Worm (Caenorhabditis elegans) whole organism, L1 larva: ENCODE measurements around the gene rpn-5.

Experiments
- Y116A8C.19 ChIP-seq: sonication (generic microtip); optimal IDR thresholded peaks from 2 replicates; lab custom pipeline; 2016; ENCODE audit warnings: missing compliant biosample characterization, missing genetic modification characterization, borderline replicate concordance
- dpl-1 ChIP-seq, 3 experiments: fragments of 150-350 bp in 2 of 3; sonication (generic microtip) in 1 of 3; optimal IDR thresholded peaks; 2 replicates each; lab custom pipeline; 2014 to 2017; ENCODE audit warnings: missing biosample characterization in 3 of 3, missing genetic modification characterization in 3 of 3, missing genetic modification reagents in 3 of 3
- egl-27 ChIP-seq, 2 experiments: fragments of 150-350 bp in 1 of 2; sonication (generic microtip); optimal IDR thresholded peaks; 3 replicates each; lab custom pipeline; 2017 to 2018; ENCODE audit warnings: missing biosample characterization in 2 of 2, missing genetic modification characterization in 2 of 2, missing genetic modification reagents in 2 of 2
- lin-13 ChIP-seq: fragments of 150-350 bp; optimal IDR thresholded peaks from 2 replicates; lab custom pipeline; 2014; ENCODE audit warnings: missing biosample characterization, missing genetic modification reagents, missing genetic modification characterization
- mef-2 ChIP-seq: fragments of 150-350 bp; optimal IDR thresholded peaks from 2 replicates; lab custom pipeline; 2014; ENCODE audit warnings: missing biosample characterization, missing genetic modification characterization
- nhr-11 ChIP-seq: fragments of 150-350 bp; optimal IDR thresholded peaks from 2 replicates; lab custom pipeline; 2014; ENCODE audit warnings: missing biosample characterization, missing genetic modification characterization
- nhr-84 ChIP-seq: sonication (generic microtip); optimal IDR thresholded peaks from 2 replicates; lab custom pipeline; 2017; ENCODE audit warnings: missing biosample characterization, missing genetic modification characterization
- pqm-1 ChIP-seq: sonication (generic microtip); optimal IDR thresholded peaks from 3 replicates; lab custom pipeline; 2017; ENCODE audit warnings: missing biosample characterization, missing genetic modification characterization
- tbx-2 ChIP-seq: sonication (generic microtip); optimal IDR thresholded peaks from 2 replicates; lab custom pipeline; 2016; ENCODE audit warnings: missing genetic modification characterization, missing compliant biosample characterization
- vab-15 ChIP-seq: sonication (generic microtip); optimal IDR thresholded peaks from 2 replicates; lab custom pipeline; 2017; ENCODE audit warnings: missing genotype, mild to moderate bottlenecking, missing genetic modification characterization, missing compliant biosample characterization

DNA sequence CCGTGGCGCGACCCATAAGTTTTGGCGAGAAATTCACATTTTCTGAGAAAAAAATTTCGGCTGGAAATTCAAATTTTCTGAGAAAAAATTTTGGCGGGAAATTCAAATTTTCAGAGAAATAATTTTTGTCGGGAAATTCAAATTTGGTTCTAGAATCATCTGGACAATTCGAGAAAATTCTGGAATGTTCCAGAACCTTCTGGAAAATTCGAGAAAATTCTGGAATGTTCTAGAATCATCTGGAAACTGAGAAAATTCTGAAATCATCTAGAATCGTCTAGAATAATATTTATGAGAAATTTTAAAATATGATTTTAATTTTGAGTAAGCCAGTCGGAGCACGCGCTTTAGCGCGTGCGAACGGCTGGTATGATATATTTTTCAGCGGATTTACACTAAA is 13.4 kb downstream of the rpn-5 start:
- no peak for TF ChIP-seq tbx-2 (tag; lab: Kevin White, UChicago)
- TF ChIP-seq mef-2 (tag; lab: Kevin White, UChicago), result no peak
- TF ChIP-seq nhr-84, result no peak
- no peak for TF ChIP-seq nhr-11
- TF ChIP-seq dpl-1 (GFP tag; optimal IDR thresholded peaks at IDR 0.05; lab: Kevin White, UChicago), result no peak
- TF ChIP-seq pqm-1, result no peak
- TF ChIP-seq Y116A8C.19 (tag; lab: Kevin White, UChicago), result no peak
- no peak for TF ChIP-seq vab-15 (tag; lab: Kevin White, UChicago)
- TF ChIP-seq egl-27 (tag; optimal IDR thresholded peaks at IDR 0.05; lab: Kevin White, UChicago), result no peak
- TF ChIP-seq lin-13 (GFP tag; lab: Kevin White, UChicago), result no peak
